Fruit fly (Drosophila melanogaster): ENCODE data around the gene CycD.
A peak's percentile ranks its signal among the peaks of the same experiment; 100 is the strongest.

CycD gene

dm6 chrX:15860479-15860878 lies 49.0 kb downstream of the CycD start (continued):
- TF ChIP-seq CG8478 (optimal IDR thresholded peaks at IDR 0.05) (peak; percentile 96), Doc2 (GFP tag; IDR thresholded peaks at IDR 0.05) (no peak), bsh (GFP tag; optimal IDR thresholded peaks at IDR 0.05) (peak; percentile 2 to 28), CG13775 (GFP tag; optimal IDR thresholded peaks at IDR 0.05) (no peak), CG8290 (GFP tag; optimal IDR thresholded peaks at IDR 0.05) (no peak), CG8290 (tag; optimal IDR thresholded peaks at IDR 0.05) (peak in 1 of 2 experiments; percentile 77), CG42726 (GFP tag; IDR thresholded peaks at IDR 0.05; ENCODE audit: partially characterized antibody) (peak; percentile 79; the same call in 1 of the 2 replicates), CG12744 (GFP tag; optimal IDR thresholded peaks at IDR 0.05) (no peak), Xrp1 (GFP tag; IDR thresholded peaks at IDR 0.05) (no peak), lilli (GFP tag; optimal IDR thresholded peaks at IDR 0.05) (peak; percentile 19), CG15479 (GFP tag; optimal IDR thresholded peaks at IDR 0.05) (peak; percentile 59), CG12659 (GFP tag; optimal IDR thresholded peaks at IDR 0.05) (peak; percentile 77), chn (GFP tag; optimal IDR thresholded peaks at IDR 0.05) (peak; percentile 6), Spps (tag; optimal IDR thresholded peaks at IDR 0.05) (no peak), hbn (GFP tag; IDR thresholded peaks at IDR 0.05; ENCODE audit: partially characterized antibody) (0 out of 2 replicates have a peak, but pooled peaks have one; percentile 21), Xbp1 (GFP tag; optimal IDR thresholded peaks at IDR 0.05) (no peak), CG4617 (GFP tag; optimal IDR thresholded peaks at IDR 0.05; ENCODE audit: borderline replicate concordance) (peak; percentile 65), D19A (tag; optimal IDR thresholded peaks at IDR 0.05) (peak; percentile 1), ranshi (GFP tag; IDR thresholded peaks at IDR 0.05) (0 out of 2 replicates have a peak, but pooled peaks have one; percentile 35), CG7556 (GFP tag; optimal IDR thresholded peaks at IDR 0.05) (no peak), Dref (GFP tag; IDR thresholded peaks at IDR 0.05) (peak; percentile 37; the same call in 1 of the 2 replicates), CG9932 (GFP tag; IDR thresholded peaks at IDR 0.05) (0 out of 2 replicates have a peak, but pooled peaks have one; percentile 18), tna (GFP tag; IDR thresholded peaks at IDR 0.05; ENCODE audit: partially characterized antibody) (0 out of 2 replicates have a peak, but pooled peaks have one; percentile 23), CG13287 (GFP tag; IDR thresholded peaks at IDR 0.05; ENCODE audit: partially characterized antibody) (peak; percentile 25), CG17829 (tag; optimal IDR thresholded peaks at IDR 0.05) (no peak), CG17328 (GFP tag; IDR thresholded peaks at IDR 0.05) (peak; percentile 31; the same call in 1 of the 2 replicates), sqz (GFP tag; optimal IDR thresholded peaks at IDR 0.05) (peak; percentile 99), Oli (tag; optimal IDR thresholded peaks at IDR 0.05) (no peak), Hmr (GFP tag; optimal IDR thresholded peaks at IDR 0.05) (peak; percentile 61), CG34376 (GFP tag; optimal IDR thresholded peaks at IDR 0.05) (peak; percentile 70), amos (GFP tag; IDR thresholded peaks at IDR 0.05; ENCODE audit: partially characterized antibody) (peak; percentile 49; the same call in 1 of the 2 replicates), Lpt (GFP tag; optimal IDR thresholded peaks at IDR 0.05) (no peak), pan (optimal IDR thresholded peaks at IDR 0.05) (no peak), pan (GFP tag; optimal IDR thresholded peaks at IDR 0.05 in 1 of 2, IDR thresholded peaks at IDR 0.05 in 1 of 2) (peak in 1 of 2 experiments; percentile 69), CG10431 (GFP tag; optimal IDR thresholded peaks at IDR 0.05) (peak; percentile 28), CG9437 (GFP tag; optimal IDR thresholded peaks at IDR 0.05) (no peak), vvl (GFP tag; IDR thresholded peaks at IDR 0.05) (peak; percentile 49), mam (GFP tag; optimal IDR thresholded peaks at IDR 0.05) (no peak), run (tag; optimal IDR thresholded peaks at IDR 0.05) (no peak), CG12299 (tag; optimal IDR thresholded peaks at IDR 0.05) (no peak), bigmax (GFP tag; optimal IDR thresholded peaks at IDR 0.05) (no peak), HLH4C (GFP tag; IDR thresholded peaks at IDR 0.05; ENCODE audit: partially characterized antibody) (peak; percentile 15; the same call in 1 of the 3 replicates), CG18262 (tag; optimal IDR thresholded peaks at IDR 0.05) (peak; percentile 8), ash1 (GFP tag; optimal IDR thresholded peaks at IDR 0.05) (no peak), Rfx (GFP tag; IDR thresholded peaks at IDR 0.05) (peak; percentile 44; the same call in 1 of the 2 replicates), Fer1 (GFP tag; optimal IDR thresholded peaks at IDR 0.05) (peak; percentile 31), CG2202 (tag; optimal IDR thresholded peaks at IDR 0.05) (no peak), stwl (tag; optimal IDR thresholded peaks at IDR 0.05) (no peak), CG2199 (GFP tag; IDR thresholded peaks at IDR 0.05) (peak; percentile 82), salm (tag; optimal IDR thresholded peaks at IDR 0.05) (no peak)

Data from whole organism, embryonic.